Fruit fly (Drosophila melanogaster) whole organism, adult: Measurements from ENCODE around the gene htl.

ENCODE experiments used
- CG11617 ChIP-seq: fragments of 200-800 bp; sonication (Bioruptor generic); optimal IDR thresholded peaks from 2 replicates; lab custom pipeline; 2017; ENCODE audit warnings: mild to moderate bottlenecking, missing biosample characterization, missing genetic modification reagents, missing genetic modification characterization
- CG12768 ChIP-seq: fragments of 200-800 bp; sonication (Bioruptor generic); optimal IDR thresholded peaks from 2 replicates; lab custom pipeline; 2017; ENCODE audit warnings: missing biosample characterization, missing genetic modification characterization, mild to moderate bottlenecking, moderate library complexity, missing genetic modification reagents
- CG14711 ChIP-seq: fragments of 200-800 bp; sonication (Bioruptor generic); optimal IDR thresholded peaks from 2 replicates; lab custom pipeline; 2018; ENCODE audit warnings: missing biosample characterization, mild to moderate bottlenecking, missing genetic modification characterization, moderate library complexity
- CG1620 ChIP-seq: fragments of 200-800 bp; sonication (Bioruptor generic); optimal IDR thresholded peaks from 2 replicates; lab custom pipeline; 2016; ENCODE audit warnings: missing biosample characterization, missing genetic modification characterization
- CG33017 ChIP-seq: fragments of 200-800 bp; sonication (Bioruptor generic); optimal IDR thresholded peaks from 2 replicates; lab custom pipeline; 2018; ENCODE audit warnings: missing biosample characterization, mild to moderate bottlenecking, missing genetic modification characterization, moderate library complexity
- CG5204 ChIP-seq: fragments of 200-800 bp; sonication (Bioruptor generic); optimal IDR thresholded peaks from 2 replicates; lab custom pipeline; 2016; ENCODE audit warnings: missing biosample characterization, missing genetic modification characterization
- CG7045 ChIP-seq: fragments of 200-800 bp; sonication (Bioruptor generic); optimal IDR thresholded peaks from 2 replicates; lab custom pipeline; 2017; ENCODE audit warnings: missing biosample characterization, mild to moderate bottlenecking, missing genetic modification characterization
- CG7101 ChIP-seq: fragments of 200-800 bp; sonication (Bioruptor generic); optimal IDR thresholded peaks from 2 replicates; lab custom pipeline; 2018; ENCODE audit warnings: missing biosample characterization, mild to moderate bottlenecking, missing genetic modification characterization, moderate library complexity
- Clk ChIP-seq: fragments of 200-800 bp; sonication (Bioruptor generic); optimal IDR thresholded peaks from 2 replicates; lab custom pipeline; 2017; ENCODE audit warnings: missing biosample characterization, missing genetic modification characterization
- Crg-1 ChIP-seq: fragments of 200-800 bp; sonication (Bioruptor generic); optimal IDR thresholded peaks from 2 replicates; lab custom pipeline; 2016; ENCODE audit warnings: missing biosample characterization, missing genetic modification characterization
- Hr96 ChIP-seq: fragments of 200-800 bp; sonication (Bioruptor generic); optimal IDR thresholded peaks from 2 replicates; lab custom pipeline; 2016; ENCODE audit warnings: missing biosample characterization, missing genetic modification characterization
- Mnt ChIP-seq: fragments of 200-800 bp; sonication (Bioruptor generic); optimal IDR thresholded peaks from 2 replicates; lab custom pipeline; 2016; ENCODE audit warnings: missing biosample characterization, mild to moderate bottlenecking, missing genetic modification characterization
- bab1 ChIP-seq: fragments of 200-800 bp; sonication (Bioruptor generic); optimal IDR thresholded peaks from 3 replicates; lab custom pipeline; 2019; ENCODE audit warnings: missing biosample characterization, mild to moderate bottlenecking, missing genetic modification characterization, moderate library complexity
- cic ChIP-seq: fragments of 200-800 bp; sonication (Bioruptor generic); optimal IDR thresholded peaks from 2 replicates; lab custom pipeline; 2017; ENCODE audit warnings: missing biosample characterization, mild to moderate bottlenecking, missing genetic modification characterization, moderate library complexity
- cnc ChIP-seq, 2 experiments: fragments of >200 bp; optimal IDR thresholded peaks; 2 replicates each; lab custom pipeline; 2017
- kay ChIP-seq: fragments of 200-800 bp; sonication (Bioruptor generic); peaks from one replicate; lab custom pipeline; 2016; ENCODE audit warnings: missing biosample characterization, missing genetic modification characterization, borderline replicate concordance
- ovo ChIP-seq: fragments of 200-800 bp; sonication (Bioruptor generic); optimal IDR thresholded peaks from 2 replicates; lab custom pipeline; 2016; ENCODE audit warnings: missing biosample characterization, missing genetic modification characterization
- pad ChIP-seq: fragments of 200-800 bp; sonication (Bioruptor generic); optimal IDR thresholded peaks from 3 replicates; lab custom pipeline; 2017; ENCODE audit warnings: missing biosample characterization, missing genetic modification characterization, mild to moderate bottlenecking, moderate library complexity, missing genetic modification reagents
- tj ChIP-seq: fragments of 200-800 bp; sonication (Bioruptor generic); optimal IDR thresholded peaks from 3 replicates; lab custom pipeline; 2017; ENCODE audit warnings: missing biosample characterization, mild to moderate bottlenecking, missing genetic modification characterization, moderate library complexity
- toe ChIP-seq: fragments of 200-800 bp; sonication (Bioruptor generic); optimal IDR thresholded peaks from 2 replicates; lab custom pipeline; 2016; ENCODE audit warnings: missing biosample characterization, missing genetic modification characterization

htl gene

dm6 chr3R:18052799-18053586, at the start of gene htl:
Gene htl, minus strand, starts transcription at chr3R:18052984.
- TF ChIP-seq CG1620 (GFP tag; lab: Kevin White, UChicago) (no peak), cnc (optimal IDR thresholded peaks at IDR 0.05; lab: Kevin White, UChicago) (no peak), kay (peak; percentile 50), pad (peak; percentile 21)

dm6 chr3R:18097531-18097930, 44.7 kb upstream of the htl start:
- TF ChIP-seq Hr96 (no peak), CG5204 (GFP tag; lab: Kevin White, UChicago) (no peak), CG14711 (tag; lab: Kevin White, UChicago) (no peak), bab1 (GFP tag; lab: Kevin White, UChicago) (no peak), CG1620 (GFP tag; lab: Kevin White, UChicago) (no peak), CG7045 (GFP tag; lab: Kevin White, UChicago) (no peak), toe (GFP tag; lab: Kevin White, UChicago) (no peak), tj (no peak), Clk (GFP tag; lab: Kevin White, UChicago) (no peak), ovo (GFP tag; lab: Kevin White, UChicago) (no peak)

dm6 chr3R:18094649-18095048, 41.9 kb upstream of the htl start:
- no peak for TF ChIP-seq tj
- no peak for TF ChIP-seq CG12768 (GFP tag; lab: Kevin White, UChicago)
- no peak for TF ChIP-seq Mnt (GFP tag; lab: Kevin White, UChicago)
- no peak for TF ChIP-seq CG33017 (tag; lab: Kevin White, UChicago)
- TF ChIP-seq CG7045 (GFP tag; lab: Kevin White, UChicago): no peak
- TF ChIP-seq CG5204 (GFP tag; lab: Kevin White, UChicago): no peak
- TF ChIP-seq Clk (GFP tag; lab: Kevin White, UChicago): no peak
- TF ChIP-seq pad: no peak
- TF ChIP-seq toe (GFP tag; lab: Kevin White, UChicago): no peak
- TF ChIP-seq CG11617: no peak

- TF ChIP-seq kay (peak; percentile 16), cnc (optimal IDR thresholded peaks at IDR 0.05; lab: Kevin White, UChicago) (no peak), Clk (GFP tag; lab: Kevin White, UChicago) (no peak), CG33017 (tag; lab: Kevin White, UChicago) (no peak), cic (GFP tag; lab: Kevin White, UChicago) (no peak), ovo (GFP tag; lab: Kevin White, UChicago) (no peak), pad (no peak), toe (GFP tag; lab: Kevin White, UChicago) (peak; percentile 25), Crg-1 (GFP tag; lab: Kevin White, UChicago) (no peak), CG7101 (no peak)
Observed at dm6 chr3R:18090014-18090853, 37.5 kb upstream of the htl start, which contains the start of gene sr. Gene sr, plus strand, starts transcription at chr3R:18090803.

dm6 chr3R:18089448-18089847, 36.7 kb upstream of the htl start:
- TF ChIP-seq pad (peak; percentile 62), CG33017 (tag; lab: Kevin White, UChicago) (no peak)

dm6 chr3R:18088238-18088637, 35.5 kb upstream of the htl start:
- TF ChIP-seq cnc (optimal IDR thresholded peaks at IDR 0.05; lab: Kevin White, UChicago) (no peak), Mnt (GFP tag; lab: Kevin White, UChicago) (no peak), CG14711 (tag; lab: Kevin White, UChicago) (no peak), Crg-1 (GFP tag; lab: Kevin White, UChicago) (no peak), Hr96 (no peak), CG33017 (tag; lab: Kevin White, UChicago) (no peak), toe (GFP tag; lab: Kevin White, UChicago) (no peak), kay (no peak), CG12768 (GFP tag; lab: Kevin White, UChicago) (no peak), Clk (GFP tag; lab: Kevin White, UChicago) (no peak), pad (no peak)

- no peak for TF ChIP-seq CG7101
- TF ChIP-seq cnc (optimal IDR thresholded peaks at IDR 0.05; lab: Kevin White, UChicago): no peak
- no peak for TF ChIP-seq CG14711 (tag; lab: Kevin White, UChicago)
- TF ChIP-seq CG33017 (tag; lab: Kevin White, UChicago): no peak
- no peak for TF ChIP-seq pad
- no peak for TF ChIP-seq CG1620 (GFP tag; lab: Kevin White, UChicago)
- TF ChIP-seq CG11617: no peak
- TF ChIP-seq Hr96: no peak
- no peak for TF ChIP-seq kay
- no peak for TF ChIP-seq CG12768 (GFP tag; lab: Kevin White, UChicago)
- no peak for TF ChIP-seq cic (GFP tag; lab: Kevin White, UChicago)
- TF ChIP-seq Clk (GFP tag; lab: Kevin White, UChicago): no peak
Observed at dm6 chr3R:18083297-18083696, 30.5 kb upstream of the htl start.
